Worm (Caenorhabditis elegans): ENCODE measurements around the gene Y116A8C.467.

DNA sequence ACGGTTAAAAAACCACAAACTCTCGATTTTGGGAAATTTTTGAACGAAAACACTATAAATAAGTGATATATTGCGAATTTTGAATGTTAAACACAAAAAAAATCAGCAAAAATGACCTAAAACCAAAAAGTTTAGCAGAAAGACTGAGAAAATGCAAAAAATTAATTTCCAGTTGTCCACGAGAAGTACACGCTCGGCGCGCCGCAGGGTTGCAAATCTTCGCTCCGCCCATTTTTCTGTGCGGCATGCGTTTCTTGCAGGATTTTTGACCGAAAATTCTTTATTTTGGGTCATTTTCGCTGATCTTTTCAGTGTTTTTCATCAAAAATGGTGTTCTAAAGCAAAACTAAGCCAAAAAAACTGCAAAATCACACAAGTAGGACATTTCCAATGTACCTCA, 21.2 kb upstream of the Y116A8C.467 start:
- TF ChIP-seq him-1 (tag; optimal IDR thresholded peaks at IDR 0.05) (no peak), W03F9.2 (tag; optimal IDR thresholded peaks at IDR 0.05) (no peak)

Measured in whole organism, L4/young adult.